Fruit fly (Drosophila melanogaster) whole organism, embryonic: ENCODE data around the gene CG15506.

Experiments used
- Ada2b ChIP-seq: fragments of 200-800 bp; sonication (Bioruptor generic); IDR thresholded peaks from 2 replicates; pipeline ENCODE4 v1.3.6; 2022; ENCODE audit warnings: missing biosample characterization, missing genetic modification characterization
- CG2120 ChIP-seq: fragments of 200-800 bp; sonication (Bioruptor generic); optimal IDR thresholded peaks from 3 replicates; lab custom pipeline; 2016; ENCODE audit warnings: missing biosample characterization, missing genetic modification characterization
- Dp ChIP-seq: fragments of 200-800 bp; sonication (Bioruptor generic); optimal IDR thresholded peaks from 2 replicates; lab custom pipeline; 2018; ENCODE audit warnings: missing biosample characterization, mild to moderate bottlenecking, missing genetic modification characterization, moderate library complexity
- Eip74EF ChIP-seq, 2 experiments: fragments of 200-800 bp in 1 of 2; fragments of >200 bp in 1 of 2; sonication (Bioruptor generic) in 1 of 2; optimal IDR thresholded peaks; 2 replicates each; lab custom pipeline; 2017 to 2019; ENCODE audit warnings: missing biosample characterization in 2 of 2, missing genetic modification characterization in 2 of 2, mild to moderate bottlenecking in 1 of 2, moderate library complexity in 1 of 2
- Lhr ChIP-seq: fragments of 200-800 bp; sonication (Bioruptor generic); optimal IDR thresholded peaks from 3 replicates; lab custom pipeline; 2017; ENCODE audit warnings: mild to moderate bottlenecking, missing biosample characterization, missing genetic modification reagents, missing genetic modification characterization
- ftz-f1 ChIP-seq: fragments of 200-800 bp; sonication (Bioruptor generic); optimal IDR thresholded peaks from 2 replicates; lab custom pipeline; 2016; ENCODE audit warnings: missing biosample characterization, missing genetic modification characterization
- hbn ChIP-seq: fragments of 200-800 bp; sonication (Bioruptor generic); IDR thresholded peaks from 2 replicates; pipeline ENCODE4 v1.3.6; 2022; ENCODE audit warnings: missing biosample characterization, missing genetic modification characterization; ENCODE audit not compliant: partially characterized antibody
- insv ChIP-seq, 2 experiments: fragments of 200-800 bp; sonication (Bioruptor generic); optimal IDR thresholded peaks; 3 replicates each; lab custom pipeline; 2016 to 2018; ENCODE audit warnings: missing biosample characterization in 2 of 2, missing genetic modification characterization in 2 of 2
- jing ChIP-seq: fragments of 200-800 bp; sonication (Bioruptor generic); optimal IDR thresholded peaks from 2 replicates; lab custom pipeline; 2018; ENCODE audit warnings: missing biosample characterization, mild to moderate bottlenecking, missing genetic modification characterization
- pho ChIP-seq: fragments of 200-800 bp; sonication (Bioruptor generic); optimal IDR thresholded peaks from 2 replicates; lab custom pipeline; 2016; ENCODE audit warnings: missing biosample characterization, missing genetic modification characterization
- stwl ChIP-seq: fragments of 200-800 bp; sonication (Bioruptor generic); optimal IDR thresholded peaks from 3 replicates; lab custom pipeline; 2018; ENCODE audit warnings: missing biosample characterization, mild to moderate bottlenecking, missing genetic modification characterization, moderate library complexity
- tio ChIP-seq: fragments of 200-800 bp; sonication (Bioruptor generic); optimal IDR thresholded peaks from 2 replicates; lab custom pipeline; 2017; ENCODE audit warnings: missing biosample characterization, missing genetic modification characterization, inconsistent platforms
- vfl ChIP-seq: fragments of 200-800 bp; sonication (Bioruptor generic); optimal IDR thresholded peaks from 2 replicates; lab custom pipeline; 2016; ENCODE audit warnings: missing biosample characterization, missing genetic modification characterization

DNA sequence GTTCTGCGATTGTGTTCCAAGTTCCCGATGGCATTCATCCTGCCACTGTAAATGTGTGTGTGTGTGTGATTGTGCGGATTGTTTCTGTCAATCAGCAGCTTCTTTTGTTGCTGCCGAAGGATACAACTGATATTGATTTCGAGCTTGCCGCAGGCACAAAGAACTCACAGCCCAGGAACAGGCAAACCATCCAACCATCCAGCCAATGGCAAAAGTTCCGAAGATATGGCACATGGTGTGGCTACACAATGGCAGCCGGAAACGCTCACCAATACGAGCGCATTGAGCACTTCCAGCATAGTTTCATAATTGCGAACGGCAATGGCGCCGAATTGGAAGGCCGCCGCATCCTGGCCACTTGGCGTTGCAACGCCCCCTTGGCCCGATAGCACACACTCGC, 16.7 kb upstream of the CG15506 start:
- no peak for TF ChIP-seq Lhr (GFP tag; lab: Kevin White, UChicago)
- no peak for TF ChIP-seq Ada2b
- TF ChIP-seq ftz-f1 (GFP tag; lab: Kevin White, UChicago) = no peak
- no peak for TF ChIP-seq hbn (GFP tag; lab: Robert Waterston, UW)
- no peak for TF ChIP-seq CG2120 (GFP tag; lab: Kevin White, UChicago)
- no peak for TF ChIP-seq stwl (tag; lab: Kevin White, UChicago)
- no peak for TF ChIP-seq tio (GFP tag; lab: Kevin White, UChicago)
- no peak for TF ChIP-seq Dp
- no peak for TF ChIP-seq insv (GFP tag; optimal IDR thresholded peaks at IDR 0.05; lab: Kevin White, UChicago)
- no peak for TF ChIP-seq Eip74EF (GFP tag; optimal IDR thresholded peaks at IDR 0.05; lab: Kevin White, UChicago)
- no peak for TF ChIP-seq pho (GFP tag; lab: Kevin White, UChicago)
- no peak for TF ChIP-seq vfl (GFP tag; lab: Kevin White, UChicago)
- TF ChIP-seq jing = no peak
